Fruit fly (Drosophila melanogaster) whole organism, prepupa: Measurements from ENCODE around the gene aru.

Experiments
- Blimp-1 ChIP-seq: fragments of 200-800 bp; sonication (Bioruptor generic); optimal IDR thresholded peaks from 3 replicates; lab custom pipeline; 2017; ENCODE audit warnings: missing biosample characterization, missing genetic modification characterization, mild to moderate bottlenecking, moderate library complexity, missing genetic modification reagents
- CG10631 ChIP-seq: fragments of 200-800 bp; sonication (Bioruptor generic); optimal IDR thresholded peaks from 2 replicates; lab custom pipeline; 2016; ENCODE audit warnings: missing biosample characterization, missing genetic modification characterization
- CG10669 ChIP-seq: fragments of 200-800 bp; sonication (Bioruptor generic); optimal IDR thresholded peaks from 3 replicates; lab custom pipeline; 2018; ENCODE audit warnings: missing biosample characterization, mild to moderate bottlenecking, missing genetic modification characterization, moderate library complexity
- CG11762 ChIP-seq: fragments of 200-800 bp; sonication (Bioruptor generic); optimal IDR thresholded peaks from 3 replicates; lab custom pipeline; 2016; ENCODE audit warnings: missing biosample characterization, missing genetic modification characterization; ENCODE audit not compliant: insufficient read depth
- CG11902 ChIP-seq: fragments of 200-800 bp; sonication (Bioruptor generic); optimal IDR thresholded peaks from 3 replicates; lab custom pipeline; 2016; ENCODE audit warnings: missing biosample characterization, missing genetic modification characterization
- CG15336 ChIP-seq: fragments of 200-800 bp; sonication (Bioruptor generic); IDR thresholded peaks from 2 replicates; pipeline ENCODE4 v1.3.6; 2022; ENCODE audit warnings: missing biosample characterization, missing genetic modification characterization
- CG1621 ChIP-seq: fragments of 200-800 bp; sonication (Bioruptor generic); optimal IDR thresholded peaks from 3 replicates; lab custom pipeline; 2018; ENCODE audit warnings: missing biosample characterization, mild to moderate bottlenecking, missing genetic modification characterization
- CG16779 ChIP-seq: fragments of 200-800 bp; sonication (Bioruptor generic); optimal IDR thresholded peaks from 3 replicates; lab custom pipeline; 2017; ENCODE audit warnings: missing biosample characterization, mild to moderate bottlenecking, missing genetic modification characterization
- CG3032 ChIP-seq: fragments of 200-800 bp; optimal IDR thresholded peaks from 2 replicates; lab custom pipeline; 2019; ENCODE audit warnings: missing biosample characterization, mild to moderate bottlenecking, missing genetic modification characterization, moderate library complexity
- CG34406 ChIP-seq: fragments of 200-800 bp; sonication (Bioruptor generic); optimal IDR thresholded peaks from 3 replicates; lab custom pipeline; 2016; ENCODE audit warnings: missing biosample characterization, missing genetic modification characterization
- CG6163 ChIP-seq: fragments of 200-800 bp; sonication (Bioruptor generic); IDR thresholded peaks from 3 replicates; pipeline ENCODE4 v1.3.6; 2022; ENCODE audit warnings: missing biosample characterization, missing genetic modification characterization
- CG6276 ChIP-seq: fragments of 200-800 bp; sonication (Bioruptor generic); optimal IDR thresholded peaks from 2 replicates; lab custom pipeline; 2017; ENCODE audit warnings: missing biosample characterization, mild to moderate bottlenecking, missing genetic modification characterization
- CG6792 ChIP-seq: fragments of 200-800 bp; sonication (Bioruptor generic); optimal IDR thresholded peaks from 3 replicates; lab custom pipeline; 2016; ENCODE audit warnings: missing biosample characterization, missing genetic modification characterization
- CG6854 ChIP-seq: fragments of 200-800 bp; sonication (Bioruptor generic); optimal IDR thresholded peaks from 2 replicates; lab custom pipeline; 2017; ENCODE audit warnings: missing biosample characterization, mild to moderate bottlenecking, missing genetic modification characterization
- CG7368 ChIP-seq: fragments of 200-800 bp; sonication (Bioruptor generic); optimal IDR thresholded peaks from 3 replicates; lab custom pipeline; 2016; ENCODE audit warnings: missing biosample characterization, missing genetic modification characterization
- CG8319 ChIP-seq: fragments of 200-800 bp; sonication (Bioruptor generic); optimal IDR thresholded peaks from 3 replicates; lab custom pipeline; 2016; ENCODE audit warnings: missing biosample characterization, missing genetic modification characterization
- CG8632 ChIP-seq: fragments of 200-800 bp; sonication (Bioruptor generic); optimal IDR thresholded peaks from 3 replicates; lab custom pipeline; 2016; ENCODE audit warnings: missing biosample characterization, missing genetic modification characterization
- Eip75B ChIP-seq: fragments of 200-800 bp; sonication (Bioruptor generic); optimal IDR thresholded peaks from 3 replicates; lab custom pipeline; 2016; ENCODE audit warnings: missing biosample characterization, missing genetic modification characterization
- Eip78C ChIP-seq: fragments of 200-800 bp; sonication (Bioruptor generic); peaks from one replicate; lab custom pipeline; 2016; ENCODE audit warnings: missing biosample characterization, missing genetic modification characterization
- Eip93F ChIP-seq: fragments of 200-800 bp; sonication (Bioruptor generic); optimal IDR thresholded peaks from 2 replicates; lab custom pipeline; 2016; ENCODE audit warnings: missing biosample characterization, mild to moderate bottlenecking, missing genetic modification characterization
- Ets21C ChIP-seq: fragments of 200-800 bp; sonication (Bioruptor generic); optimal IDR thresholded peaks from 3 replicates; lab custom pipeline; 2016; ENCODE audit warnings: missing biosample characterization, missing genetic modification characterization
- Hr38 ChIP-seq: sonication (Bioruptor generic); optimal IDR thresholded peaks from 2 replicates; lab custom pipeline; 2016; ENCODE audit warnings: missing biosample characterization, missing genetic modification characterization
- Hr4 ChIP-seq: fragments of 200-800 bp; sonication (Bioruptor generic); optimal IDR thresholded peaks from 3 replicates; lab custom pipeline; 2016; ENCODE audit warnings: missing biosample characterization, missing genetic modification characterization
- Lpt ChIP-seq: fragments of 200-800 bp; sonication (Bioruptor generic); optimal IDR thresholded peaks from 3 replicates; lab custom pipeline; 2016; ENCODE audit warnings: missing biosample characterization, missing genetic modification characterization
- Met ChIP-seq: fragments of 200-800 bp; sonication (Bioruptor generic); optimal IDR thresholded peaks from 3 replicates; lab custom pipeline; 2016; ENCODE audit warnings: missing biosample characterization, missing genetic modification characterization
- OdsH ChIP-seq: fragments of 200-800 bp; sonication (Bioruptor generic); optimal IDR thresholded peaks from 3 replicates; lab custom pipeline; 2016; ENCODE audit warnings: missing biosample characterization, missing genetic modification characterization
- Sox102F ChIP-seq: fragments of 200-800 bp; sonication (Bioruptor generic); optimal IDR thresholded peaks from 2 replicates; lab custom pipeline; 2016; ENCODE audit warnings: missing biosample characterization, mild to moderate bottlenecking, missing genetic modification characterization
- Sox14 ChIP-seq: fragments of 200-800 bp; sonication (Bioruptor generic); optimal IDR thresholded peaks from 3 replicates; lab custom pipeline; 2016; ENCODE audit warnings: missing biosample characterization, missing genetic modification characterization
- Sox15 ChIP-seq: fragments of 200-800 bp; sonication (Bioruptor generic); optimal IDR thresholded peaks from 3 replicates; lab custom pipeline; 2016; ENCODE audit warnings: missing biosample characterization, missing genetic modification characterization
- achi ChIP-seq: fragments of 200-800 bp; sonication (Bioruptor generic); optimal IDR thresholded peaks from 3 replicates; lab custom pipeline; 2016; ENCODE audit warnings: missing biosample characterization, missing genetic modification characterization
- acj6 ChIP-seq: fragments of 200-800 bp; sonication (Bioruptor generic); optimal IDR thresholded peaks from 3 replicates; lab custom pipeline; 2016; ENCODE audit warnings: missing biosample characterization, missing genetic modification characterization
- cyc ChIP-seq: fragments of 200-800 bp; sonication (Bioruptor generic); optimal IDR thresholded peaks from 3 replicates; lab custom pipeline; 2016; ENCODE audit warnings: missing biosample characterization, missing genetic modification characterization
- dac ChIP-seq: fragments of 200-800 bp; sonication (Bioruptor generic); optimal IDR thresholded peaks from 2 replicates; lab custom pipeline; 2017; ENCODE audit warnings: missing biosample characterization, mild to moderate bottlenecking, missing genetic modification characterization
- dsx ChIP-seq: fragments of 200-800 bp; optimal IDR thresholded peaks from 3 replicates; lab custom pipeline; 2019; ENCODE audit warnings: missing biosample characterization, mild to moderate bottlenecking, missing genetic modification characterization, moderate library complexity; ENCODE audit not compliant: poor library complexity, severe bottlenecking
- eg ChIP-seq: fragments of 200-800 bp; sonication (Bioruptor generic); IDR thresholded peaks from 3 replicates; pipeline ENCODE4 v1.3.6; 2022; ENCODE audit warnings: missing biosample characterization, missing genetic modification characterization
- esn ChIP-seq: fragments of 200-800 bp; sonication (Bioruptor generic); optimal IDR thresholded peaks from 2 replicates; lab custom pipeline; 2016; ENCODE audit warnings: missing biosample characterization, mild to moderate bottlenecking, missing genetic modification characterization, moderate library complexity
- fd85E ChIP-seq: fragments of 200-800 bp; sonication (Bioruptor generic); optimal IDR thresholded peaks from 3 replicates; lab custom pipeline; 2016; ENCODE audit warnings: missing biosample characterization, missing genetic modification characterization
- net ChIP-seq: fragments of 200-800 bp; sonication (Bioruptor generic); optimal IDR thresholded peaks from 3 replicates; lab custom pipeline; 2016; ENCODE audit warnings: missing biosample characterization, missing genetic modification characterization
- pdm3 ChIP-seq: fragments of 200-800 bp; sonication (Bioruptor generic); optimal IDR thresholded peaks from 3 replicates; lab custom pipeline; 2016; ENCODE audit warnings: missing biosample characterization, missing genetic modification characterization
- spab ChIP-seq: fragments of 200-800 bp; sonication (Bioruptor generic); optimal IDR thresholded peaks from 2 replicates; lab custom pipeline; 2017; ENCODE audit warnings: missing biosample characterization, mild to moderate bottlenecking, missing genetic modification characterization, missing genetic modification reagents
- ss ChIP-seq, 2 experiments: fragments of 200-800 bp; sonication (Bioruptor generic); optimal IDR thresholded peaks; 2 replicates in 1 of 2; 3 replicates in 1 of 2; lab custom pipeline; 2017 to 2018; ENCODE audit warnings: mild to moderate bottlenecking in 2 of 2, missing biosample characterization in 2 of 2, missing genetic modification characterization in 2 of 2, moderate library complexity in 1 of 2
- svp ChIP-seq: fragments of 200-800 bp; sonication (Bioruptor generic); peaks from one replicate; lab custom pipeline; 2016; ENCODE audit warnings: missing biosample characterization, missing genetic modification characterization
- topi ChIP-seq: fragments of 200-800 bp; sonication (Bioruptor generic); optimal IDR thresholded peaks from 3 replicates; lab custom pipeline; 2016; ENCODE audit warnings: missing biosample characterization, missing genetic modification characterization
- vri ChIP-seq: fragments of 200-800 bp; sonication (Bioruptor generic); optimal IDR thresholded peaks from 3 replicates; lab custom pipeline; 2016; ENCODE audit warnings: missing biosample characterization, mild to moderate bottlenecking, missing genetic modification characterization

The aru gene

DNA sequence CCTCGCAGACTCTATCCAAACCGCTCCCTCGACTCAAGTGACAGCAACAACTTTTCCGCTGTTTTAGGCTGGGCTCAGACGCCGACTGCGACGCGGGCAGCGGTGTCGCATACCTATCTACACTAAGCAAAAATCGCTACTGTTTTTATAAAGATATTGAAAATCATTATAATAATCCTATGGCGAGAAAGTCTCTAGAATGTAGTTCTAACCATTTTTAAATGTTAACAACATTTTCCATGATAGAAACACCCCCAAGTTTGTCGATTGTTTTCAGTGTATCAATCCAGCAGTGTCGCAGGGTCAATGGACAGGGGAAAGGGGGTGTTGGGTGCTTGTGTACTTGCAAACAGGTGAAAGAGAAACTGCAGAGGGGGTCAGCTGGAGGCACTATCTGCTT, 2.3 kb downstream of the aru start (continued):
- TF ChIP-seq eg (GFP tag; lab: Robert Waterston, UW) = peak; percentile 98
- TF ChIP-seq dac (GFP tag; lab: Kevin White, UChicago) = peak; percentile 89
- TF ChIP-seq CG8319 (GFP tag; lab: Kevin White, UChicago) = peak; percentile 97
- TF ChIP-seq CG11902 (GFP tag; lab: Kevin White, UChicago) = peak; percentile 97
- peak; percentile 100 for TF ChIP-seq svp
- peak; percentile 99 for TF ChIP-seq CG6163 (GFP tag; lab: Robert Waterston, UW)
- peak; percentile 97 for TF ChIP-seq OdsH (GFP tag; lab: Kevin White, UChicago)
- peak; percentile 97 for TF ChIP-seq achi (GFP tag; lab: Kevin White, UChicago)
- TF ChIP-seq Sox14 (GFP tag; lab: Kevin White, UChicago) = peak; percentile 97
- TF ChIP-seq Eip78C (GFP tag; lab: Kevin White, UChicago) = peak; percentile 99
- TF ChIP-seq fd85E = peak; percentile 90
- peak; percentile 94 for TF ChIP-seq CG11762 (GFP tag; lab: Kevin White, UChicago)
- TF ChIP-seq Hr4 (GFP tag; lab: Kevin White, UChicago) = peak; percentile 98
- peak; percentile 92 for TF ChIP-seq dsx (GFP tag; lab: Kevin White, UChicago)
- TF ChIP-seq CG34406 = peak; percentile 97
- TF ChIP-seq Sox15 (GFP tag; lab: Kevin White, UChicago) = peak; percentile 97

DNA sequence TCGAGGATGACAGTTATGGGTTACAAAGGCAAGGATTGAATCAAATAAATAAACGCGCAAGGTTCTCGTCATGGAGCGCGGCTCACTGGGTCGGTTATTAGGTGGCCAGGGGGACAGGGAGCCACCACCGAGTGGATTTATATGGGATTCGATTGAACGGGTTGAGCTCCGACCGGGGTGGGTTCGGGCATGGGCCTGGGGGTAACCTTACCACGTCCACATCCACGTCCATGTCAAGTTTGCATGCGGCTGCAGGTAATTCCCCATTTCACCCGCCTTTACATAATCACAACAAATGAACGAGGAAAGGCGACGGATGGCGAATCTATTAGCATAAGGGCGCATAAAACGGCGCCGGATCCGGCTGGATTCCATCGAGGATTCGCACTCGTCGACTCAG, 8.3 kb downstream of the aru start, which contains the start of gene CG13950:
TSS of gene CG13950 (plus strand) at position 301 of the 400 bp plus-strand sequence.
- TF ChIP-seq Ets21C (GFP tag; lab: Kevin White, UChicago) (no peak), Blimp-1 (no peak), CG3032 (no peak), CG10669 (GFP tag; lab: Kevin White, UChicago) (no peak), CG6163 (GFP tag; lab: Robert Waterston, UW) (no peak), CG7368 (GFP tag; lab: Kevin White, UChicago) (no peak), CG6276 (GFP tag; lab: Kevin White, UChicago) (no peak), cyc (GFP tag; lab: Kevin White, UChicago) (no peak), ss (GFP tag; optimal IDR thresholded peaks at IDR 0.05; lab: Kevin White, UChicago) (no peak), CG6854 (GFP tag; lab: Kevin White, UChicago) (no peak), CG16779 (tag; lab: Kevin White, UChicago) (no peak), svp (no peak), spab (no peak), achi (GFP tag; lab: Kevin White, UChicago) (no peak), Hr38 (GFP tag; lab: Kevin White, UChicago) (no peak), CG15336 (GFP tag; lab: Robert Waterston, UW) (no peak), CG8632 (GFP tag; lab: Kevin White, UChicago) (no peak)
- TF ChIP-seq, all 60 proteins: peak for 0

DNA sequence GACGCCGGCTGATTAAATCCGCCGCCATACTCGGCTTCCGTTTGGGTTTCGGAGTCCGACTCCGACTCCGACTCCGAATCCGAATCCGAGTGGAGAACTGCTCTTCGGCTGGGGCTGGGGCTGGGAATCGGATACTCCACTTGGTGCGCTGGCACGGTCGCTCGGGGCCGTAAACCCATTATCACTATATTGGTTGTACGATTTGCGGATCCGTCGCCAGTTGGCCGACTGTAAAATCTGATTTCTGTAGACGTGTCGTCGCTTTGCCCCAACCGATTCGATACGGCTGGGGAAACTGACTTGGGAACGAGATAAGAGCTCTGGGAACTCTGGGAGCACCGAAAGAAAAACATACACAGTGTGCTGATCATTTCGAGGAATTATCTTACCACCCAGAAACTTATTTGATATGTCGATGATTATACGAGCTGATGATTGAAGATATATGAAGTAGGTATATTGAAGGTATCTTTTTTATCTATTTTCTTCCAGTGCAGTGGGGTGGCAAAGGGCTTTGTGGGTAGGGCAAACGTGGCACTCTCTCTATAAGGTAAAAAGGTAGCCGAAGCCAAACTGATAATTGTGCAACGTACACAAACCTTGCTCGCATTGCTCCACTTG, 10.1 kb downstream of the aru start:
- TF ChIP-seq Sox102F (peak; percentile 29), eg (GFP tag; lab: Robert Waterston, UW) (0 out of 3 replicates have a peak, but pooled peaks have one; percentile 34), svp (peak; percentile 60), cyc (GFP tag; lab: Kevin White, UChicago) (no peak), Met (GFP tag; lab: Kevin White, UChicago) (peak; percentile 7), Eip78C (GFP tag; lab: Kevin White, UChicago) (peak; percentile 38), CG16779 (tag; lab: Kevin White, UChicago) (peak; percentile 8), CG3032 (no peak), pdm3 (GFP tag; lab: Kevin White, UChicago) (peak; percentile 39), Lpt (GFP tag; lab: Kevin White, UChicago) (no peak), OdsH (GFP tag; lab: Kevin White, UChicago) (peak; percentile 56), Sox14 (GFP tag; lab: Kevin White, UChicago) (peak; percentile 24), CG10669 (GFP tag; lab: Kevin White, UChicago) (no peak), Eip75B (GFP tag; lab: Kevin White, UChicago) (peak; percentile 39), esn (GFP tag; lab: Kevin White, UChicago) (peak; percentile 57), CG10631 (GFP tag; lab: Kevin White, UChicago) (peak; percentile 13), net (no peak), achi (GFP tag; lab: Kevin White, UChicago) (no peak), fd85E (no peak), CG6854 (GFP tag; lab: Kevin White, UChicago) (no peak), ss (GFP tag; optimal IDR thresholded peaks at IDR 0.05; lab: Kevin White, UChicago) (no peak), acj6 (no peak), CG15336 (GFP tag; lab: Robert Waterston, UW) (no peak), spab (no peak), CG6276 (GFP tag; lab: Kevin White, UChicago) (no peak), Eip93F (GFP tag; lab: Kevin White, UChicago) (no peak), CG6163 (GFP tag; lab: Robert Waterston, UW) (no peak), CG1621 (tag; lab: Kevin White, UChicago) (no peak), CG34406 (no peak), vri (GFP tag; lab: Kevin White, UChicago) (peak; percentile 45), topi (GFP tag; lab: Kevin White, UChicago) (no peak), CG6792 (peak; percentile 40)
